In the genomic region with DNA sequence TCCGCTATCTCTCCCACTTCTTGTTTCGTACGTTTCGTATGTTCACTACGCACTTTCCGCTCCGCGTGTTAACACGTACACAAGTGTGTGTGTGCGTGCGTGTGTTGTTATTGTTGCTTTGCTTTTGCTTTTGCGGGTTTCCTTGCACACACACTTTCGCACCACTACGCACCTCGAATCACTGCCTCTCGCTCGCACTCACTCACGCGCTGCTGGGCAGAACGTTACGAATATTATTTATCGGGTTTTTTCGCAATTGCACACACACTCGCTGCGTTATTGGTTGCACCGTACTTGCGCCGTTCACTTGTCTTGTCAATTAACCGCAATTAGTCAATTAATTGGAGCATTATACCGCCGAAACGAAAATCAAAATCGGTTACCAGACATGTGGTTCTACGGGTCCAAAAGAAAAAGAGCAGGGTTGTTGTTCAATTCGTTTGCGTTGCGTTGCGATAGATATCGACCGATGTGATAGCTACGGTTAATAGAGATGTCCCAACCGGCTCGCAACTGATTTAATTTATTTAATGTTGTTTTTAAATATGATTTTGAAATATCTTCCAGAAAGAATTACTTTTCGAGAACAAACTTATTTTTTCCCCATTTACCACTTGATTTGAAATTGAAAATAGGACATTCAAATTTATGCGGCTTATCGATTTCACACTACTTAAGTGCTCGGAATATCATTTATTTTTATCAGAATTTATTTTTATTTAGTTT, we compare ENCODE assay signal across 1 fruit fly cellular context.
A peak's percentile ranks its signal among the peaks of the same experiment; 100 is the strongest.
TF ChIP-seq lines count a peak whose summit lies in the region.

A gene (minus strand): TSS at position 395 of the 726 bp plus-strand sequence.

TF ChIP-seq in whole organism, embryonic, 481 proteins besides CTCF, POLR2A, EP300 and RAD21 (continued from another document):
- TF ChIP-seq Xrp1 (GFP tag; IDR thresholded peaks at IDR 0.05; lab: Robert Waterston, UW) (peak; percentile 75), CG4854 (GFP tag; optimal IDR thresholded peaks at IDR 0.05; lab: Kevin White, UChicago) (peak; percentile 63), CG1024 (GFP tag; IDR thresholded peaks at IDR 0.05; lab: Robert Waterston, UW) (peak; percentile 47; the same call in 1 of the 2 replicates), CG13296 (GFP tag; optimal IDR thresholded peaks at IDR 0.05; lab: Kevin White, UChicago) (peak; percentile 38), CG15073 (GFP tag; optimal IDR thresholded peaks at IDR 0.05; lab: Kevin White, UChicago) (no peak), sob (GFP tag; IDR thresholded peaks at IDR 0.05; lab: Robert Waterston, UW) (peak; percentile 81), dm (GFP tag; optimal IDR thresholded peaks at IDR 0.05; lab: Kevin White, UChicago) (peak; percentile 87), ATbp (GFP tag; optimal IDR thresholded peaks at IDR 0.05; lab: Kevin White, UChicago) (no peak), Sin3A (optimal IDR thresholded peaks at IDR 0.05; lab: Kevin White, UChicago) (peak; percentile 63), CG10366 (GFP tag; IDR thresholded peaks at IDR 0.05; lab: Robert Waterston, UW) (peak; percentile 68), CG2199 (GFP tag; IDR thresholded peaks at IDR 0.05; lab: Robert Waterston, UW) (no peak), Max (GFP tag; optimal IDR thresholded peaks at IDR 0.05; lab: Kevin White, UChicago) (peak; percentile 71), CG11723 (GFP tag; optimal IDR thresholded peaks at IDR 0.05; lab: Kevin White, UChicago) (peak; percentile 33), CG10267 (tag; optimal IDR thresholded peaks at IDR 0.05; lab: Kevin White, UChicago) (peak; percentile 39), CG10462 (GFP tag; optimal IDR thresholded peaks at IDR 0.05; lab: Kevin White, UChicago) (peak; percentile 49), CG10565 (GFP tag; optimal IDR thresholded peaks at IDR 0.05; lab: Kevin White, UChicago) (no peak), psq (GFP tag; optimal IDR thresholded peaks at IDR 0.05; lab: Kevin White, UChicago) (peak; percentile 86), CG16779 (GFP tag; IDR thresholded peaks at IDR 0.05; lab: Robert Waterston, UW) (peak; percentile 62; the same call in 1 of the 2 replicates), Oaz (GFP tag; IDR thresholded peaks at IDR 0.05; lab: Robert Waterston, UW) (no peak), CG10979 (tag; optimal IDR thresholded peaks at IDR 0.05; lab: Kevin White, UChicago) (peak; percentile 34), CG7987 (GFP tag; optimal IDR thresholded peaks at IDR 0.05; lab: Kevin White, UChicago) (no peak), tin (GFP tag; optimal IDR thresholded peaks at IDR 0.05; lab: Kevin White, UChicago) (peak; percentile 72), caup (GFP tag; optimal IDR thresholded peaks at IDR 0.05; lab: Kevin White, UChicago; ENCODE audit: severe bottlenecking) (peak; percentile 32), gro (GFP tag; optimal IDR thresholded peaks at IDR 0.05; lab: Kevin White, UChicago) (peak; percentile 74)
